Fruit fly (Drosophila melanogaster) S2 (cell line): Measurements from ENCODE around the gene Nna1.

ENCODE experiments used
- CG8478 ChIP-seq: fragments of >200 bp; optimal IDR thresholded peaks from 2 replicates; lab custom pipeline; 2018
- CTCF ChIP-seq, 2 experiments: fragments of >200 bp; optimal IDR thresholded peaks; 2 replicates each; lab custom pipeline; 2018

dm6 chrX:13758989-13759549, 67.0 kb downstream of the Nna1 start, which contains the start of gene Yp3:
- no peak for TF ChIP-seq CTCF (optimal IDR thresholded peaks at IDR 0.05; lab: Kevin White, UChicago)
- TF ChIP-seq CG8478: no peak
